Worm (Caenorhabditis elegans): ENCODE measurements around the gene pqn-41.

ce11 chrIII:1887354-1887753 lies 18.4 kb upstream of the pqn-41 start, which contains the start of gene B0524.3:
- no peak for TF ChIP-seq lin-35 (GFP tag; optimal IDR thresholded peaks at IDR 0.05)
- TF ChIP-seq jun-1 (tag; optimal IDR thresholded peaks at IDR 0.05), result no peak
- no peak for TF ChIP-seq nhr-11 (tag; optimal IDR thresholded peaks at IDR 0.05)
- no peak for TF ChIP-seq nhr-28 (tag; optimal IDR thresholded peaks at IDR 0.05)
- no peak for TF ChIP-seq sox-4 (tag; optimal IDR thresholded peaks at IDR 0.05)
- no peak for TF ChIP-seq ceh-82 (tag; optimal IDR thresholded peaks at IDR 0.05)
- no peak for TF ChIP-seq unc-98 (GFP tag; IDR thresholded peaks at IDR 0.05)
- TF ChIP-seq ama-1 (optimal IDR thresholded peaks at IDR 0.05), result no peak
- TF ChIP-seq lin-39 (tag; optimal IDR thresholded peaks at IDR 0.05), result no peak
- TF ChIP-seq egl-27 (tag; optimal IDR thresholded peaks at IDR 0.05), result no peak
- TF ChIP-seq nhr-76 (tag; optimal IDR thresholded peaks at IDR 0.05), result no peak
- no peak for TF ChIP-seq unc-86 (tag; optimal IDR thresholded peaks at IDR 0.05)
- no peak for TF ChIP-seq dsc-1 (tag; optimal IDR thresholded peaks at IDR 0.05)
- no peak for TF ChIP-seq unc-62 (GFP tag; optimal IDR thresholded peaks at IDR 0.05)

Measured in whole organism, L1 larva.